Worm (Caenorhabditis elegans) whole organism, L4 larva: ENCODE data around the gene aexr-1.

Experiments
- cey-2 ChIP-seq: sonication (generic microtip); optimal IDR thresholded peaks from 3 replicates; lab custom pipeline; 2017; ENCODE audit warnings: missing genetic modification characterization, mild to moderate bottlenecking, missing compliant biosample characterization, antibody characterized with exemption, borderline replicate concordance; ENCODE audit not compliant: insufficient read depth
- lin-15B ChIP-seq: fragments of 150-350 bp; sonication (generic microtip); optimal IDR thresholded peaks from 3 replicates; lab custom pipeline; 2014; ENCODE audit warnings: missing biosample characterization, missing genetic modification characterization
- mes-2 ChIP-seq: sonication (generic microtip); optimal IDR thresholded peaks from 2 replicates; lab custom pipeline; 2016; ENCODE audit warnings: missing genotype, mild to moderate bottlenecking, missing genetic modification characterization, missing compliant biosample characterization; ENCODE audit not compliant: poor library complexity, severe bottlenecking
- nhr-76 ChIP-seq: fragments of 150-350 bp; optimal IDR thresholded peaks from 2 replicates; lab custom pipeline; 2014; ENCODE audit warnings: missing biosample characterization, missing genetic modification characterization
- set-16 ChIP-seq: fragments of 200-800 bp; sonication (Bioruptor generic); IDR thresholded peaks from 2 replicates; pipeline ENCODE4 v1.3.6; 2022; ENCODE audit warnings: missing genetic modification reagents, missing genetic modification characterization, missing compliant biosample characterization
- unc-62 ChIP-seq, 3 experiments: fragments of 150-350 bp in 1 of 3; sonication (generic microtip); optimal IDR thresholded peaks in 2 of 3; peaks in 1 of 3; 1 replicate in 1 of 3; 2 replicates in 2 of 3; lab custom pipeline; 2014 to 2017; ENCODE audit warnings: missing biosample characterization in 3 of 3, missing genetic modification characterization in 3 of 3, missing genetic modification reagents in 3 of 3, missing genotype in 1 of 3

Gene aexr-1

ce11 chrX:6588495-6588894 is 46.6 kb downstream of the aexr-1 start, which contains the start of gene fbxl-4:
Gene fbxl-4 (plus strand): TSS chrX:6588795.
- TF ChIP-seq lin-15B, result no peak
- TF ChIP-seq mes-2 (tag; lab: Kevin White, UChicago), result no peak
- no peak for TF ChIP-seq cey-2 (tag; lab: Kevin White, UChicago)
- no peak for TF ChIP-seq set-16 (GFP tag; lab: Robert Waterston, UW)
- TF ChIP-seq, all 104 proteins: peak for 0

- TF ChIP-seq nhr-76 (tag; lab: Kevin White, UChicago) (no peak), unc-62 (GFP tag; optimal IDR thresholded peaks at IDR 0.05 in 1 of 2; lab: Kevin White, UChicago) (peak in 1 of 2 experiments; percentile 93), unc-62 (tag; optimal IDR thresholded peaks at IDR 0.05; lab: Kevin White, UChicago) (no peak)
Measured at ce11 chrX:6583385-6583784, 51.7 kb downstream of the aexr-1 start.
